1 fruit fly cellular context compared by ENCODE assay signal in genomic region chr3R:14282215-14283041, dm6.
TF ChIP-seq lines count a peak whose summit lies in the region.

No protein-coding gene starts in this region.

TF ChIP-seq in whole organism, embryonic, 481 proteins besides CTCF, POLR2A, EP300 and RAD21 (continued from another document and continues in another):
- TF ChIP-seq vvl (GFP tag; IDR thresholded peaks at IDR 0.05; lab: Robert Waterston, UW) (peak; percentile 36), CG9817 (tag; optimal IDR thresholded peaks at IDR 0.05; lab: Kevin White, UChicago) (no peak), CG1647 (GFP tag; optimal IDR thresholded peaks at IDR 0.05; lab: Kevin White, UChicago) (no peak), CG12942 (GFP tag; optimal IDR thresholded peaks at IDR 0.05; lab: Kevin White, UChicago) (no peak), Opbp (GFP tag; IDR thresholded peaks at IDR 0.05; lab: Robert Waterston, UW; ENCODE audit: partially characterized antibody) (no peak), CG6175 (GFP tag; IDR thresholded peaks at IDR 0.05; lab: Robert Waterston, UW) (0 out of 3 replicates have a peak, but pooled peaks have one; percentile 22), Hr51 (GFP tag; optimal IDR thresholded peaks at IDR 0.05; lab: Kevin White, UChicago) (no peak), CG17359 (tag; optimal IDR thresholded peaks at IDR 0.05; lab: Kevin White, UChicago) (no peak), zf30C (GFP tag; optimal IDR thresholded peaks at IDR 0.05; lab: Kevin White, UChicago) (no peak), CrebB (tag; optimal IDR thresholded peaks at IDR 0.05; lab: Kevin White, UChicago) (no peak), H2.0 (GFP tag; IDR thresholded peaks at IDR 0.05; lab: Robert Waterston, UW) (no peak), CG18011 (GFP tag; optimal IDR thresholded peaks at IDR 0.05; lab: Kevin White, UChicago) (no peak), grau (tag; optimal IDR thresholded peaks at IDR 0.05; lab: Kevin White, UChicago) (peak; percentile 54), dpn (GFP tag; optimal IDR thresholded peaks at IDR 0.05; lab: Kevin White, UChicago) (no peak), stc (GFP tag; IDR thresholded peaks at IDR 0.05; lab: Robert Waterston, UW) (no peak), CG10543 (GFP tag; optimal IDR thresholded peaks at IDR 0.05; lab: Kevin White, UChicago) (no peak), mirr (GFP tag; optimal IDR thresholded peaks at IDR 0.05; lab: Kevin White, UChicago) (peak; percentile 22), CG8290 (GFP tag; optimal IDR thresholded peaks at IDR 0.05; lab: Kevin White, UChicago) (no peak), CG8290 (tag; optimal IDR thresholded peaks at IDR 0.05; lab: Kevin White, UChicago) (peak in 1 of 2 experiments; percentile 9), Doc3 (GFP tag; IDR thresholded peaks at IDR 0.05; lab: Robert Waterston, UW; ENCODE audit: partially characterized antibody) (no peak), schlank (tag; optimal IDR thresholded peaks at IDR 0.05; lab: Kevin White, UChicago) (no peak), eyg (GFP tag; optimal IDR thresholded peaks at IDR 0.05; lab: Kevin White, UChicago) (no peak), CG8765 (GFP tag; IDR thresholded peaks at IDR 0.05; lab: Robert Waterston, UW) (no peak), emc (GFP tag; optimal IDR thresholded peaks at IDR 0.05; lab: Kevin White, UChicago) (no peak), CG5953 (GFP tag; IDR thresholded peaks at IDR 0.05; lab: Robert Waterston, UW) (no peak), abd-A (tag; optimal IDR thresholded peaks at IDR 0.05; lab: Kevin White, UChicago) (peak; percentile 63), Dref (GFP tag; IDR thresholded peaks at IDR 0.05; lab: Robert Waterston, UW) (no peak), CG9215 (GFP tag; IDR thresholded peaks at IDR 0.05; lab: Robert Waterston, UW) (no peak), Side (GFP tag; optimal IDR thresholded peaks at IDR 0.05; lab: Kevin White, UChicago) (no peak), CG33213 (GFP tag; optimal IDR thresholded peaks at IDR 0.05; lab: Kevin White, UChicago) (no peak), CG6254 (GFP tag; optimal IDR thresholded peaks at IDR 0.05; lab: Kevin White, UChicago) (no peak), CG2116 (GFP tag; optimal IDR thresholded peaks at IDR 0.05; lab: Kevin White, UChicago) (no peak), Lhr (GFP tag; optimal IDR thresholded peaks at IDR 0.05; lab: Kevin White, UChicago) (no peak), danr (GFP tag; IDR thresholded peaks at IDR 0.05; lab: Robert Waterston, UW) (no peak), Doc2 (GFP tag; IDR thresholded peaks at IDR 0.05; lab: Robert Waterston, UW) (no peak), Drgx (GFP tag; IDR thresholded peaks at IDR 0.05; lab: Robert Waterston, UW) (no peak), CG34224 (GFP tag; IDR thresholded peaks at IDR 0.05; lab: Robert Waterston, UW; ENCODE audit: partially characterized antibody) (0 out of 3 replicates have a peak, but pooled peaks have one; percentile 12), CG4617 (GFP tag; optimal IDR thresholded peaks at IDR 0.05; lab: Kevin White, UChicago; ENCODE audit: borderline replicate concordance) (no peak), CG13296 (GFP tag; optimal IDR thresholded peaks at IDR 0.05; lab: Kevin White, UChicago) (no peak), tna (GFP tag; IDR thresholded peaks at IDR 0.05; lab: Robert Waterston, UW; ENCODE audit: partially characterized antibody) (no peak), nom (GFP tag; optimal IDR thresholded peaks at IDR 0.05; lab: Kevin White, UChicago) (no peak), wdn (GFP tag; IDR thresholded peaks at IDR 0.05; lab: Robert Waterston, UW) (no peak), CG17385 (GFP tag; optimal IDR thresholded peaks at IDR 0.05; lab: Kevin White, UChicago) (peak; percentile 40), Hand (GFP tag; optimal IDR thresholded peaks at IDR 0.05; lab: Kevin White, UChicago) (no peak), Ravus (GFP tag; IDR thresholded peaks at IDR 0.05; lab: Robert Waterston, UW) (no peak), dm (GFP tag; optimal IDR thresholded peaks at IDR 0.05; lab: Kevin White, UChicago) (no peak), wek (GFP tag; optimal IDR thresholded peaks at IDR 0.05; lab: Kevin White, UChicago) (no peak), hth (optimal IDR thresholded peaks at IDR 0.05; lab: Kevin White, UChicago) (no peak), jumu (GFP tag; optimal IDR thresholded peaks at IDR 0.05; lab: Kevin White, UChicago) (no peak), CG12391 (tag; optimal IDR thresholded peaks at IDR 0.05; lab: Kevin White, UChicago) (no peak), sc (optimal IDR thresholded peaks at IDR 0.05; lab: Kevin White, UChicago) (no peak), sc (GFP tag; optimal IDR thresholded peaks at IDR 0.05; lab: Kevin White, UChicago) (no peak), crol (GFP tag; IDR thresholded peaks at IDR 0.05; lab: Robert Waterston, UW) (peak; percentile 90), CG8089 (GFP tag; optimal IDR thresholded peaks at IDR 0.05; lab: Kevin White, UChicago) (no peak), Hmx (GFP tag; optimal IDR thresholded peaks at IDR 0.05; lab: Kevin White, UChicago) (no peak), CG8281 (tag; optimal IDR thresholded peaks at IDR 0.05; lab: Kevin White, UChicago) (no peak), btn (GFP tag; optimal IDR thresholded peaks at IDR 0.05; lab: Kevin White, UChicago) (no peak), CG17328 (GFP tag; IDR thresholded peaks at IDR 0.05; lab: Robert Waterston, UW) (no peak), Myb (GFP tag; optimal IDR thresholded peaks at IDR 0.05; lab: Kevin White, UChicago) (no peak), HLH4C (GFP tag; IDR thresholded peaks at IDR 0.05; lab: Robert Waterston, UW; ENCODE audit: partially characterized antibody) (no peak), sqz (GFP tag; optimal IDR thresholded peaks at IDR 0.05; lab: Kevin White, UChicago) (no peak), CG2712 (tag; optimal IDR thresholded peaks at IDR 0.05; lab: Kevin White, UChicago) (no peak), tll (GFP tag; optimal IDR thresholded peaks at IDR 0.05; lab: Kevin White, UChicago) (no peak), CG6272 (GFP tag; IDR thresholded peaks at IDR 0.05; lab: Robert Waterston, UW) (no peak), Elba2 (GFP tag; optimal IDR thresholded peaks at IDR 0.05; lab: Kevin White, UChicago) (no peak), tap (tag; optimal IDR thresholded peaks at IDR 0.05; lab: Kevin White, UChicago) (no peak), E2f2 (GFP tag; IDR thresholded peaks at IDR 0.05; lab: Robert Waterston, UW) (no peak), Med (GFP tag; lab: Kevin White, UChicago) (peak; percentile 14), CG11085 (GFP tag; IDR thresholded peaks at IDR 0.05; lab: Robert Waterston, UW) (no peak), pb (GFP tag; optimal IDR thresholded peaks at IDR 0.05; lab: Kevin White, UChicago) (no peak), oc (tag; optimal IDR thresholded peaks at IDR 0.05; lab: Kevin White, UChicago) (peak; percentile 51), lab (GFP tag; optimal IDR thresholded peaks at IDR 0.05; lab: Kevin White, UChicago) (peak; percentile 16), CG31441 (GFP tag; IDR thresholded peaks at IDR 0.05; lab: Robert Waterston, UW) (no peak), CG7745 (tag; optimal IDR thresholded peaks at IDR 0.05; lab: Kevin White, UChicago) (peak; percentile 24), HmgZ (tag; optimal IDR thresholded peaks at IDR 0.05; lab: Kevin White, UChicago) (no peak), Sry-δ (GFP tag; optimal IDR thresholded peaks at IDR 0.05; lab: Kevin White, UChicago) (no peak), grn (GFP tag; optimal IDR thresholded peaks at IDR 0.05; lab: Kevin White, UChicago) (no peak), CG10321 (GFP tag; IDR thresholded peaks at IDR 0.05; lab: Robert Waterston, UW) (no peak), Awh (GFP tag; IDR thresholded peaks at IDR 0.05; lab: Robert Waterston, UW) (0 out of 2 replicates have a peak, but pooled peaks have one; percentile 43), nerfin-2 (GFP tag; IDR thresholded peaks at IDR 0.05; lab: Robert Waterston, UW; ENCODE audit: partially characterized antibody) (no peak), CG1024 (GFP tag; IDR thresholded peaks at IDR 0.05; lab: Robert Waterston, UW) (no peak), CG12236 (GFP tag; optimal IDR thresholded peaks at IDR 0.05; lab: Kevin White, UChicago) (no peak), slbo (GFP tag; IDR thresholded peaks at IDR 0.05; lab: Robert Waterston, UW) (0 out of 2 replicates have a peak, but pooled peaks have one; percentile 10), CG5180 (GFP tag; optimal IDR thresholded peaks at IDR 0.05; lab: Kevin White, UChicago) (no peak), CkIIα-i1 (GFP tag; IDR thresholded peaks at IDR 0.05; lab: Robert Waterston, UW) (no peak), dysf (GFP tag; IDR thresholded peaks at IDR 0.05; lab: Robert Waterston, UW) (no peak), Fer1 (GFP tag; optimal IDR thresholded peaks at IDR 0.05; lab: Kevin White, UChicago) (no peak), CG7963 (GFP tag; IDR thresholded peaks at IDR 0.05; lab: Robert Waterston, UW; ENCODE audit: partially characterized antibody) (no peak), scrt (GFP tag; optimal IDR thresholded peaks at IDR 0.05; lab: Kevin White, UChicago) (no peak), nau (GFP tag; optimal IDR thresholded peaks at IDR 0.05; lab: Kevin White, UChicago) (no peak), CG32767 (GFP tag; IDR thresholded peaks at IDR 0.05; lab: Robert Waterston, UW) (no peak), D (optimal IDR thresholded peaks at IDR 0.05; lab: Kevin White, UChicago) (no peak), D (GFP tag; optimal IDR thresholded peaks at IDR 0.05; lab: Kevin White, UChicago) (no peak), pita (GFP tag; optimal IDR thresholded peaks at IDR 0.05; lab: Kevin White, UChicago) (no peak), C15 (GFP tag; IDR thresholded peaks at IDR 0.05; lab: Robert Waterston, UW) (no peak), gcm (GFP tag; optimal IDR thresholded peaks at IDR 0.05; lab: Kevin White, UChicago) (no peak), ci (GFP tag; IDR thresholded peaks at IDR 0.05; lab: Robert Waterston, UW) (peak; percentile 44; the same call in 1 of the 3 replicates), croc (GFP tag; conservative IDR thresholded peaks at IDR 0.05; lab: Robert Waterston, UW) (no peak), ttk (GFP tag; IDR thresholded peaks at IDR 0.05; lab: Robert Waterston, UW) (no peak), jigr1 (GFP tag; IDR thresholded peaks at IDR 0.05; lab: Robert Waterston, UW) (no peak), cg (GFP tag; optimal IDR thresholded peaks at IDR 0.05; lab: Kevin White, UChicago) (peak; percentile 74), CG8388 (GFP tag; optimal IDR thresholded peaks at IDR 0.05; lab: Kevin White, UChicago) (no peak), chinmo (GFP tag; IDR thresholded peaks at IDR 0.05; lab: Robert Waterston, UW; ENCODE audit: partially characterized antibody) (no peak), CG12769 (tag; optimal IDR thresholded peaks at IDR 0.05; lab: Kevin White, UChicago) (peak; percentile 33), CG13775 (GFP tag; optimal IDR thresholded peaks at IDR 0.05; lab: Kevin White, UChicago) (no peak), gfzf (GFP tag; optimal IDR thresholded peaks at IDR 0.05; lab: Kevin White, UChicago) (no peak), CG14710 (tag; optimal IDR thresholded peaks at IDR 0.05; lab: Kevin White, UChicago) (no peak), Antp (GFP tag; optimal IDR thresholded peaks at IDR 0.05; lab: Kevin White, UChicago) (no peak), sna (GFP tag; IDR thresholded peaks at IDR 0.05; lab: Robert Waterston, UW; ENCODE audit: partially characterized antibody) (no peak), CG14441 (GFP tag; IDR thresholded peaks at IDR 0.05; lab: Robert Waterston, UW) (no peak), CHES-1-like (GFP tag; optimal IDR thresholded peaks at IDR 0.05; lab: Kevin White, UChicago) (no peak), CG3847 (GFP tag; IDR thresholded peaks at IDR 0.05; lab: Robert Waterston, UW) (no peak), CG4854 (GFP tag; optimal IDR thresholded peaks at IDR 0.05; lab: Kevin White, UChicago) (no peak), CG18619 (GFP tag; optimal IDR thresholded peaks at IDR 0.05; lab: Kevin White, UChicago) (no peak), Nf-YB (GFP tag; optimal IDR thresholded peaks at IDR 0.05; lab: Kevin White, UChicago) (no peak), MESR4 (GFP tag; optimal IDR thresholded peaks at IDR 0.05; lab: Kevin White, UChicago) (no peak), Six4 (GFP tag; optimal IDR thresholded peaks at IDR 0.05; lab: Kevin White, UChicago) (no peak), CG15011 (GFP tag; optimal IDR thresholded peaks at IDR 0.05; lab: Kevin White, UChicago) (no peak), CG18476 (GFP tag; optimal IDR thresholded peaks at IDR 0.05; lab: Kevin White, UChicago) (no peak), CG6689 (GFP tag; IDR thresholded peaks at IDR 0.05; lab: Robert Waterston, UW) (no peak), trh (GFP tag; optimal IDR thresholded peaks at IDR 0.05; lab: Kevin White, UChicago) (no peak), CG11093 (GFP tag; IDR thresholded peaks at IDR 0.05; lab: Robert Waterston, UW) (no peak), CG9437 (GFP tag; optimal IDR thresholded peaks at IDR 0.05; lab: Kevin White, UChicago) (no peak), Ets65A (GFP tag; lab: Kevin White, UChicago) (no peak), CG7839 (tag; optimal IDR thresholded peaks at IDR 0.05; lab: Kevin White, UChicago) (no peak), zfh2 (GFP tag; optimal IDR thresholded peaks at IDR 0.05; lab: Kevin White, UChicago) (no peak), HLHmδ (GFP tag; optimal IDR thresholded peaks at IDR 0.05; lab: Kevin White, UChicago) (no peak), CG13894 (tag; optimal IDR thresholded peaks at IDR 0.05; lab: Kevin White, UChicago) (no peak), D19A (tag; optimal IDR thresholded peaks at IDR 0.05; lab: Kevin White, UChicago) (no peak), row (GFP tag; IDR thresholded peaks at IDR 0.05; lab: Robert Waterston, UW) (peak; percentile 10; the same call in 1 of the 3 replicates), Deaf1 (tag; optimal IDR thresholded peaks at IDR 0.05; lab: Kevin White, UChicago) (peak; percentile 98), Mrtf (GFP tag; IDR thresholded peaks at IDR 0.05; lab: Robert Waterston, UW) (no peak), Hr78 (GFP tag; optimal IDR thresholded peaks at IDR 0.05; lab: Kevin White, UChicago) (no peak), cas (GFP tag; IDR thresholded peaks at IDR 0.05; lab: Robert Waterston, UW) (no peak), CG12155 (GFP tag; optimal IDR thresholded peaks at IDR 0.05; lab: Kevin White, UChicago) (no peak), Rfx (GFP tag; IDR thresholded peaks at IDR 0.05; lab: Robert Waterston, UW) (0 out of 2 replicates have a peak, but pooled peaks have one; percentile 6), CG15601 (tag; optimal IDR thresholded peaks at IDR 0.05; lab: Kevin White, UChicago) (no peak), Optix (GFP tag; IDR thresholded peaks at IDR 0.05; lab: Robert Waterston, UW) (no peak), CG16815 (GFP tag; optimal IDR thresholded peaks at IDR 0.05; lab: Kevin White, UChicago) (no peak)
